Worm (Caenorhabditis elegans) whole organism, midembryonic: Measurements from ENCODE around the gene F54C4.4.

Experiments
- T22C8.4 ChIP-seq: fragments of 200-800 bp; sonication (Bioruptor generic); IDR thresholded peaks from 2 replicates; pipeline ENCODE4 v1.3.6; 2022; ENCODE audit warnings: missing genetic modification characterization, missing compliant biosample characterization
- cog-1 ChIP-seq: sonication (generic microtip); optimal IDR thresholded peaks from 2 replicates; lab custom pipeline; 2016; ENCODE audit warnings: missing genetic modification characterization, missing compliant biosample characterization
- flt-1 ChIP-seq: fragments of 200-800 bp; sonication (Bioruptor generic); IDR thresholded peaks from 2 replicates; pipeline ENCODE4 v1.3.6; 2022; ENCODE audit warnings: missing genetic modification characterization, missing compliant biosample characterization
- klf-2 ChIP-seq: fragments of 200-800 bp; sonication (Bioruptor generic); conservative IDR thresholded peaks from 2 replicates; pipeline ENCODE4 v1.3.6; 2022; ENCODE audit warnings: missing genetic modification reagents, missing genetic modification characterization, missing compliant biosample characterization
- med-1 ChIP-seq: sonication (generic microtip); optimal IDR thresholded peaks from 2 replicates; lab custom pipeline; 2017; ENCODE audit warnings: missing genetic modification characterization, mild to moderate bottlenecking, missing compliant biosample characterization, antibody characterized with exemption, missing genetic modification reagents; ENCODE audit not compliant: insufficient read depth
- ref-1 ChIP-seq: fragments of 200-800 bp; sonication (Bioruptor generic); conservative IDR thresholded peaks from 2 replicates; pipeline ENCODE4 v1.3.6; 2022; ENCODE audit warnings: missing genetic modification reagents, missing genetic modification characterization, missing compliant biosample characterization
- tab-1 ChIP-seq: fragments of 200-800 bp; sonication (Bioruptor generic); IDR thresholded peaks from 2 replicates; pipeline ENCODE4 v1.3.6; 2022; ENCODE audit warnings: missing genetic modification characterization, missing compliant biosample characterization
- ztf-23 ChIP-seq: fragments of 200-800 bp; sonication (Bioruptor generic); IDR thresholded peaks from 2 replicates; pipeline ENCODE4 v1.3.6; 2022; ENCODE audit warnings: missing genetic modification reagents, missing genetic modification characterization, missing compliant biosample characterization
- ztf-29 ChIP-seq: fragments of 200-800 bp; sonication (Bioruptor generic); IDR thresholded peaks from 2 replicates; pipeline ENCODE4 v1.3.6; 2022; ENCODE audit warnings: missing genetic modification reagents, missing genetic modification characterization, missing compliant biosample characterization

DNA sequence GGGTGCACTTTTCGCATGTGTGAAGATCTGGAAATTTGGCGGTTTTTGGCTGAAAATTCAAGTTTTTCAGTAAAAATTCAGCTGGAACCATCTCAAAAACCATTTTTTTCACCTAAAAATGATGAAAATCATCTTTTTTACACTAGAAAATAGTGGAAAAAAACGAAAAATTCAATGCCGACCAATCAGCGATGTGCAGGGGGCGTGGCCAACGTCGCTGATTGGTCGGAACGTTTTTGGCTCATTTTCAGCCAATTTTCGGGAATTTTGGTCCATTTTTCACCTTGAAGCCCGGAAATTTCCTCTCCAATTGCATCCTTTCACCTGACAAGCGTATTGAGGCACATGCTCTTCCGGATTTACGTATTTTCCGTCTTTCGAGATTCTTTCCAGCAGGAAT lies 2.8 kb downstream of the F54C4.4 start:
- TF ChIP-seq flt-1 (GFP tag; lab: Robert Waterston, UW): no peak
- TF ChIP-seq tab-1 (GFP tag; lab: Robert Waterston, UW): no peak
- no peak for TF ChIP-seq ztf-23 (GFP tag; lab: Robert Waterston, UW)
- no peak for TF ChIP-seq klf-2 (GFP tag; lab: Robert Waterston, UW)
- TF ChIP-seq ref-1 (GFP tag; lab: Robert Waterston, UW): no peak
- no peak for TF ChIP-seq med-1 (GFP tag; lab: Kevin White, UChicago)
- TF ChIP-seq T22C8.4: no peak
- no peak for TF ChIP-seq ztf-29 (GFP tag; lab: Robert Waterston, UW)
- TF ChIP-seq cog-1 (tag; lab: Kevin White, UChicago): no peak
